Worm (Caenorhabditis elegans): ENCODE measurements around the gene K08E7.5.

K08E7.5 gene

ce11 chrIV:12567176-12567892, 5.8 kb upstream of the K08E7.5 start, which contains the start of the genes hsb-1 and let-99:
Gene hsb-1, minus strand, starts transcription at chrIV:12567226.
Gene let-99, plus strand, starts transcription at chrIV:12567842.
- TF ChIP-seq dpl-1 (GFP tag; optimal IDR thresholded peaks at IDR 0.05) (peak; percentile 1 to 52 (median 52)), mab-9 (GFP tag; IDR thresholded peaks at IDR 0.05) (no peak), nhr-76 (tag; optimal IDR thresholded peaks at IDR 0.05) (no peak), efl-1 (optimal IDR thresholded peaks at IDR 0.05) (peak; percentile 69 to 84), efl-1 (GFP tag; optimal IDR thresholded peaks at IDR 0.05 in 1 of 2) (peak; percentile 40 to 83), rnt-1 (tag; optimal IDR thresholded peaks at IDR 0.05) (peak; percentile 66), zag-1 (tag; optimal IDR thresholded peaks at IDR 0.05) (no peak), swsn-7 (tag; optimal IDR thresholded peaks at IDR 0.05) (peak; percentile 27), lin-13 (GFP tag; optimal IDR thresholded peaks at IDR 0.05) (no peak), blmp-1 (tag; optimal IDR thresholded peaks at IDR 0.05) (peak; percentile 19), irx-1 (tag; optimal IDR thresholded peaks at IDR 0.05) (no peak), fkh-10 (GFP tag; optimal IDR thresholded peaks at IDR 0.05) (no peak), nhr-11 (tag; optimal IDR thresholded peaks at IDR 0.05) (no peak), fkh-8 (tag; optimal IDR thresholded peaks at IDR 0.05) (no peak), ama-1 (optimal IDR thresholded peaks at IDR 0.05) (no peak), lin-35 (GFP tag; optimal IDR thresholded peaks at IDR 0.05) (peak; percentile 33 to 51), hpl-2 (GFP tag; optimal IDR thresholded peaks at IDR 0.05) (no peak), unc-86 (tag; optimal IDR thresholded peaks at IDR 0.05) (no peak), grh-1 (GFP tag; IDR thresholded peaks at IDR 0.05) (no peak), elt-2 (tag; optimal IDR thresholded peaks at IDR 0.05) (no peak), sptf-1 (tag; optimal IDR thresholded peaks at IDR 0.05) (no peak), ets-5 (GFP tag; IDR thresholded peaks at IDR 0.05) (no peak), ceh-88 (GFP tag; IDR thresholded peaks at IDR 0.05) (no peak), pag-3 (tag; optimal IDR thresholded peaks at IDR 0.05; ENCODE audit: borderline replicate concordance, insufficient read depth) (no peak), ces-1 (GFP tag; optimal IDR thresholded peaks at IDR 0.05) (no peak), C34B4.2 (tag; optimal IDR thresholded peaks at IDR 0.05) (no peak), Y116A8C.19 (tag; optimal IDR thresholded peaks at IDR 0.05; ENCODE audit: borderline replicate concordance) (no peak), mef-2 (tag; optimal IDR thresholded peaks at IDR 0.05) (no peak), aly-2 (tag; optimal IDR thresholded peaks at IDR 0.05) (no peak), hlh-17 (GFP tag; optimal IDR thresholded peaks at IDR 0.05; ENCODE audit: borderline replicate concordance) (no peak), ceh-82 (tag; optimal IDR thresholded peaks at IDR 0.05) (peak in 2 of 3 experiments; percentile 12 to 21), C16A3.4 (tag; optimal IDR thresholded peaks at IDR 0.05) (no peak), jun-1 (tag; optimal IDR thresholded peaks at IDR 0.05) (no peak), nhr-71 (tag; optimal IDR thresholded peaks at IDR 0.05) (no peak), nhr-47 (tag; optimal IDR thresholded peaks at IDR 0.05) (no peak), nhr-12 (tag; optimal IDR thresholded peaks at IDR 0.05) (no peak), lin-14 (GFP tag; optimal IDR thresholded peaks at IDR 0.05) (peak; percentile 84)

- TF ChIP-seq snpc-4 (tag; optimal IDR thresholded peaks at IDR 0.05) (no peak), nhr-84 (tag; optimal IDR thresholded peaks at IDR 0.05) (no peak), nhr-90 (tag; optimal IDR thresholded peaks at IDR 0.05; ENCODE audit: poor library complexity) (no peak), grh-1 (GFP tag; IDR thresholded peaks at IDR 0.05) (no peak), fos-1 (tag; optimal IDR thresholded peaks at IDR 0.05) (no peak), dpl-1 (GFP tag; optimal IDR thresholded peaks at IDR 0.05) (no peak), nhr-77 (tag; optimal IDR thresholded peaks at IDR 0.05) (no peak), lin-14 (GFP tag; optimal IDR thresholded peaks at IDR 0.05) (no peak), elt-3 (tag; optimal IDR thresholded peaks at IDR 0.05) (no peak), mab-9 (GFP tag; IDR thresholded peaks at IDR 0.05) (no peak), ceh-8 (GFP tag; optimal IDR thresholded peaks at IDR 0.05) (no peak), C34B4.2 (tag; optimal IDR thresholded peaks at IDR 0.05) (no peak), sptf-1 (tag; optimal IDR thresholded peaks at IDR 0.05) (no peak), irx-1 (tag; optimal IDR thresholded peaks at IDR 0.05) (no peak), ceh-88 (GFP tag; IDR thresholded peaks at IDR 0.05) (no peak)
Measured at ce11 chrIV:12570546-12570945, 2.6 kb upstream of the K08E7.5 start.
